Fruit fly (Drosophila melanogaster): Measurements from ENCODE around the gene Kcmf1.

Gene Kcmf1

dm6 chr3R:8968837-8969236, 45.9 kb downstream of the Kcmf1 start:
- TF ChIP-seq CTCF (optimal IDR thresholded peaks at IDR 0.05) = no peak
- no peak for TF ChIP-seq CG8478 (optimal IDR thresholded peaks at IDR 0.05)

dm6 chr3R:8966598-8966997, 48.1 kb downstream of the Kcmf1 start:
- TF ChIP-seq CG8478 (optimal IDR thresholded peaks at IDR 0.05) = no peak
- TF ChIP-seq CTCF (optimal IDR thresholded peaks at IDR 0.05) = no peak

- TF ChIP-seq CG8478 (optimal IDR thresholded peaks at IDR 0.05) = no peak
- no peak for TF ChIP-seq CTCF (optimal IDR thresholded peaks at IDR 0.05)
Observed at dm6 chr3R:8965546-8965945, 49.2 kb downstream of the Kcmf1 start.

- no peak for TF ChIP-seq CTCF (optimal IDR thresholded peaks at IDR 0.05)
- TF ChIP-seq CG8478 (optimal IDR thresholded peaks at IDR 0.05) = no peak
Observed at dm6 chr3R:8963756-8964342, 50.9 kb downstream of the Kcmf1 start.

dm6 chr3R:8962860-8963755, 51.6 kb downstream of the Kcmf1 start, which contains the start of gene ich:
TSS of gene ich (minus strand) at chr3R:8963037.
- no peak for TF ChIP-seq CTCF (optimal IDR thresholded peaks at IDR 0.05)
- TF ChIP-seq CG8478 (optimal IDR thresholded peaks at IDR 0.05) = no peak

dm6 chr3R:8960329-8960728, 54.4 kb downstream of the Kcmf1 start:
- TF ChIP-seq CG8478 (optimal IDR thresholded peaks at IDR 0.05) = no peak
- no peak for TF ChIP-seq CTCF (optimal IDR thresholded peaks at IDR 0.05)

Data from S2 (cell line).